Fruit fly (Drosophila melanogaster) whole organism, embryonic: ENCODE data around the gene CG12081.
A peak's percentile ranks its signal among the peaks of the same experiment; 100 is the strongest.

Experiments
- ATbp ChIP-seq: fragments of 200-800 bp; sonication (Bioruptor generic); optimal IDR thresholded peaks from 2 replicates; lab custom pipeline; 2017; ENCODE audit warnings: missing biosample characterization, mild to moderate bottlenecking, missing genetic modification characterization, missing genetic modification reagents
- CG10565 ChIP-seq: fragments of 200-800 bp; sonication (Bioruptor generic); optimal IDR thresholded peaks from 3 replicates; lab custom pipeline; 2016; ENCODE audit warnings: missing biosample characterization, mild to moderate bottlenecking, missing genetic modification characterization
- CG12391 ChIP-seq: fragments of 200-800 bp; sonication (Bioruptor generic); optimal IDR thresholded peaks from 3 replicates; lab custom pipeline; 2018; ENCODE audit warnings: missing biosample characterization, mild to moderate bottlenecking, missing genetic modification characterization, moderate library complexity
- CG13287 ChIP-seq: fragments of 200-800 bp; sonication (Bioruptor generic); IDR thresholded peaks from 2 replicates; pipeline ENCODE4 v1.3.6; 2022; ENCODE audit warnings: missing biosample characterization, missing genetic modification characterization; ENCODE audit not compliant: partially characterized antibody
- CG13775 ChIP-seq: fragments of 200-800 bp; sonication (Bioruptor generic); optimal IDR thresholded peaks from 3 replicates; lab custom pipeline; 2017; ENCODE audit warnings: missing biosample characterization, mild to moderate bottlenecking, missing genetic modification characterization
- CG13894 ChIP-seq: fragments of 200-800 bp; sonication (Bioruptor generic); optimal IDR thresholded peaks from 3 replicates; lab custom pipeline; 2018; ENCODE audit warnings: missing biosample characterization, mild to moderate bottlenecking, missing genetic modification characterization, moderate library complexity
- CG14014 ChIP-seq: fragments of 200-800 bp; sonication (Bioruptor generic); IDR thresholded peaks from 2 replicates; pipeline ENCODE4 v1.3.6; 2022; ENCODE audit warnings: missing biosample characterization, missing genetic modification characterization
- CG14965 ChIP-seq: fragments of 200-800 bp; sonication (Bioruptor generic); optimal IDR thresholded peaks from 2 replicates; lab custom pipeline; 2016; ENCODE audit warnings: missing biosample characterization, missing genetic modification characterization, borderline replicate concordance
- CG17328 ChIP-seq: fragments of 200-800 bp; sonication (Bioruptor generic); IDR thresholded peaks from 2 replicates; pipeline ENCODE4 v1.3.6; 2022; ENCODE audit warnings: missing biosample characterization, missing genetic modification characterization
- CG3407 ChIP-seq: fragments of 200-800 bp; sonication (Bioruptor generic); optimal IDR thresholded peaks from 2 replicates; lab custom pipeline; 2018; ENCODE audit warnings: missing biosample characterization, mild to moderate bottlenecking, missing genetic modification characterization
- CG4360 ChIP-seq: fragments of 200-800 bp; sonication (Bioruptor generic); IDR thresholded peaks from 2 replicates; pipeline ENCODE4 v1.3.6; 2022; ENCODE audit warnings: missing biosample characterization, missing genetic modification characterization
- CG7928 ChIP-seq: fragments of 200-800 bp; sonication (Bioruptor generic); optimal IDR thresholded peaks from 2 replicates; lab custom pipeline; 2017; ENCODE audit warnings: missing biosample characterization, mild to moderate bottlenecking, missing genetic modification characterization
- CG9727 ChIP-seq: fragments of 200-800 bp; sonication (Bioruptor generic); optimal IDR thresholded peaks from 3 replicates; lab custom pipeline; 2017; ENCODE audit warnings: missing biosample characterization, mild to moderate bottlenecking, missing genetic modification characterization
- Chrac-16 ChIP-seq: fragments of 200-800 bp; sonication (Bioruptor generic); optimal IDR thresholded peaks from 3 replicates; lab custom pipeline; 2016; ENCODE audit warnings: missing biosample characterization, missing genetic modification characterization
- CoRest ChIP-seq: fragments of 200-800 bp; sonication (Bioruptor generic); optimal IDR thresholded peaks from 3 replicates; lab custom pipeline; 2018; ENCODE audit warnings: missing biosample characterization, mild to moderate bottlenecking, missing genetic modification characterization, moderate library complexity
- D19A ChIP-seq: fragments of 200-800 bp; optimal IDR thresholded peaks from 3 replicates; lab custom pipeline; 2019; ENCODE audit warnings: missing biosample characterization, mild to moderate bottlenecking, missing genetic modification characterization, moderate library complexity
- D19B ChIP-seq: fragments of 200-800 bp; sonication (Bioruptor generic); optimal IDR thresholded peaks from 2 replicates; lab custom pipeline; 2017; ENCODE audit warnings: missing biosample characterization, mild to moderate bottlenecking, missing genetic modification characterization
- Dad ChIP-seq: fragments of 200-800 bp; sonication (Bioruptor generic); optimal IDR thresholded peaks from 3 replicates; lab custom pipeline; 2016; ENCODE audit warnings: missing biosample characterization, missing genetic modification characterization
- Dbx ChIP-seq: fragments of 200-800 bp; sonication (Bioruptor generic); IDR thresholded peaks from 3 replicates; pipeline ENCODE4 v1.3.6; 2022; ENCODE audit warnings: missing biosample characterization, missing genetic modification characterization
- Elba2 ChIP-seq: fragments of 200-800 bp; sonication (Bioruptor generic); optimal IDR thresholded peaks from 3 replicates; lab custom pipeline; 2016; ENCODE audit warnings: missing biosample characterization, missing genetic modification characterization
- Fer1 ChIP-seq: fragments of 200-800 bp; sonication (Bioruptor generic); optimal IDR thresholded peaks from 2 replicates; lab custom pipeline; 2017; ENCODE audit warnings: missing biosample characterization, mild to moderate bottlenecking, missing genetic modification characterization
- HHEX ChIP-seq: fragments of 200-800 bp; sonication (Bioruptor generic); optimal IDR thresholded peaks from 3 replicates; lab custom pipeline; 2017; ENCODE audit warnings: missing biosample characterization, mild to moderate bottlenecking, missing genetic modification characterization, missing genetic modification reagents
- HLH54F ChIP-seq: fragments of 200-800 bp; sonication (Bioruptor generic); optimal IDR thresholded peaks from 3 replicates; lab custom pipeline; 2016; ENCODE audit warnings: missing biosample characterization, missing genetic modification characterization
- Hr78 ChIP-seq, 2 experiments: fragments of 200-800 bp in 1 of 2; fragments of >200 bp in 1 of 2; sonication (Bioruptor generic) in 1 of 2; optimal IDR thresholded peaks; 2 replicates each; lab custom pipeline; 2017 to 2019; ENCODE audit warnings: missing biosample characterization in 2 of 2, missing genetic modification characterization in 2 of 2, mild to moderate bottlenecking in 1 of 2, moderate library complexity in 1 of 2
- Mad ChIP-seq: fragments of 200-800 bp; sonication (Bioruptor generic); optimal IDR thresholded peaks from 2 replicates; lab custom pipeline; 2016; ENCODE audit warnings: missing biosample characterization, missing genetic modification characterization
- Myb ChIP-seq: fragments of 200-800 bp; sonication (Bioruptor generic); optimal IDR thresholded peaks from 2 replicates; lab custom pipeline; 2016; ENCODE audit warnings: missing biosample characterization, missing genetic modification characterization
- Nf-YB ChIP-seq: fragments of 200-800 bp; sonication (Bioruptor generic); optimal IDR thresholded peaks from 3 replicates; lab custom pipeline; 2019; ENCODE audit warnings: missing biosample characterization, mild to moderate bottlenecking, missing genetic modification characterization, moderate library complexity
- Oaz ChIP-seq: fragments of 200-800 bp; sonication (Bioruptor generic); IDR thresholded peaks from 2 replicates; pipeline ENCODE4 v1.3.6; 2022; ENCODE audit warnings: missing biosample characterization, missing genetic modification characterization
- PHDP ChIP-seq: fragments of 200-800 bp; sonication (Bioruptor generic); optimal IDR thresholded peaks from 3 replicates; lab custom pipeline; 2018; ENCODE audit warnings: missing biosample characterization, mild to moderate bottlenecking, missing genetic modification characterization, moderate library complexity
- Trl ChIP-seq, 3 experiments: fragments of >200 bp in 2 of 3; fragments of 200-800 bp in 1 of 3; sonication (Bioruptor generic) in 1 of 3; optimal IDR thresholded peaks; 2 replicates in 1 of 3; 3 replicates in 2 of 3; lab custom pipeline; 2016 to 2017; ENCODE audit warnings: missing biosample characterization in 1 of 3, missing genetic modification characterization in 1 of 3
- ase ChIP-seq: fragments of 200-800 bp; sonication (Bioruptor generic); IDR thresholded peaks from 3 replicates; pipeline ENCODE4 v1.3.6; 2022; ENCODE audit warnings: missing biosample characterization, missing genetic modification characterization
- ash1 ChIP-seq: fragments of 200-800 bp; sonication (Bioruptor generic); optimal IDR thresholded peaks from 2 replicates; lab custom pipeline; 2018; ENCODE audit warnings: missing biosample characterization, mild to moderate bottlenecking, missing genetic modification characterization
- bigmax ChIP-seq: fragments of 200-800 bp; sonication (Bioruptor generic); optimal IDR thresholded peaks from 2 replicates; lab custom pipeline; 2018; ENCODE audit warnings: missing biosample characterization, mild to moderate bottlenecking, missing genetic modification characterization
- cg ChIP-seq: fragments of 200-800 bp; sonication (Bioruptor generic); optimal IDR thresholded peaks from 3 replicates; lab custom pipeline; 2019; ENCODE audit warnings: missing biosample characterization, mild to moderate bottlenecking, missing genetic modification characterization, moderate library complexity
- crol ChIP-seq: fragments of 200-800 bp; sonication (Bioruptor generic); IDR thresholded peaks from 2 replicates; pipeline ENCODE4 v1.3.6; 2022; ENCODE audit warnings: missing biosample characterization, missing genetic modification characterization
- dmrt99B ChIP-seq: fragments of 200-800 bp; sonication (Bioruptor generic); optimal IDR thresholded peaks from 2 replicates; lab custom pipeline; 2018; ENCODE audit warnings: missing biosample characterization, mild to moderate bottlenecking, missing genetic modification characterization, moderate library complexity
- fd102C ChIP-seq: fragments of 200-800 bp; sonication (Bioruptor generic); optimal IDR thresholded peaks from 2 replicates; lab custom pipeline; 2018; ENCODE audit warnings: missing biosample characterization, mild to moderate bottlenecking, missing genetic modification characterization, moderate library complexity
- gcm2 ChIP-seq: fragments of 200-800 bp; sonication (Bioruptor generic); optimal IDR thresholded peaks from 2 replicates; lab custom pipeline; 2016; ENCODE audit warnings: missing biosample characterization, missing genetic modification characterization
- gem ChIP-seq: fragments of 200-800 bp; sonication (Bioruptor generic); optimal IDR thresholded peaks from 2 replicates; lab custom pipeline; 2019; ENCODE audit warnings: missing biosample characterization, mild to moderate bottlenecking, missing genetic modification characterization, moderate library complexity
- grn ChIP-seq: fragments of 200-800 bp; sonication (Bioruptor generic); optimal IDR thresholded peaks from 3 replicates; lab custom pipeline; 2017; ENCODE audit warnings: missing biosample characterization, missing genetic modification characterization
- klu ChIP-seq: fragments of 200-800 bp; sonication (Bioruptor generic); IDR thresholded peaks from 2 replicates; pipeline ENCODE4 v1.3.6; 2022; ENCODE audit warnings: missing biosample characterization, missing genetic modification characterization
- lola ChIP-seq, 3 experiments: fragments of >200 bp in 2 of 3; fragments of 200-800 bp in 1 of 3; sonication (Bioruptor generic) in 1 of 3; optimal IDR thresholded peaks; 2 replicates each; lab custom pipeline; 2017 to 2019; ENCODE audit warnings: missing biosample characterization in 3 of 3, missing genetic modification characterization in 3 of 3, mild to moderate bottlenecking in 1 of 3, moderate library complexity in 1 of 3
- nerfin-1 ChIP-seq: fragments of 200-800 bp; sonication (Bioruptor generic); optimal IDR thresholded peaks from 3 replicates; lab custom pipeline; 2019; ENCODE audit warnings: missing biosample characterization, mild to moderate bottlenecking, missing genetic modification characterization, moderate library complexity
- nmo ChIP-seq: fragments of 200-800 bp; sonication (Bioruptor generic); optimal IDR thresholded peaks from 2 replicates; lab custom pipeline; 2018; ENCODE audit warnings: missing biosample characterization, mild to moderate bottlenecking, missing genetic modification characterization, moderate library complexity
- prd ChIP-seq, 3 experiments: fragments of >200 bp in 2 of 3; fragments of 200-800 bp in 1 of 3; sonication (Bioruptor generic) in 1 of 3; optimal IDR thresholded peaks in 2 of 3; IDR thresholded peaks in 1 of 3; 2 replicates in 2 of 3; 3 replicates in 1 of 3; pipeline versions ENCODE4 v1.3.6 to Lab custom; 2017 to 2022; ENCODE audit warnings: missing biosample characterization in 1 of 3, missing genetic modification characterization in 1 of 3
- rib ChIP-seq: fragments of 200-800 bp; sonication (Bioruptor generic); IDR thresholded peaks from 2 replicates; pipeline ENCODE4 v1.3.6; 2022; ENCODE audit warnings: missing biosample characterization, missing genetic modification characterization
- salm ChIP-seq: fragments of 200-800 bp; sonication (Bioruptor generic); optimal IDR thresholded peaks from 2 replicates; lab custom pipeline; 2018; ENCODE audit warnings: missing biosample characterization, mild to moderate bottlenecking, missing genetic modification characterization
- sc ChIP-seq, 3 experiments: fragments of >200 bp in 2 of 3; fragments of 200-800 bp in 1 of 3; sonication (Bioruptor generic) in 1 of 3; optimal IDR thresholded peaks; 2 replicates in 2 of 3; 3 replicates in 1 of 3; lab custom pipeline; 2017; ENCODE audit warnings: mild to moderate bottlenecking in 1 of 3, missing biosample characterization in 1 of 3, missing genetic modification characterization in 1 of 3, missing genetic modification reagents in 1 of 3
- stc ChIP-seq: fragments of 200-800 bp; sonication (Bioruptor generic); IDR thresholded peaks from 2 replicates; pipeline ENCODE4 v1.3.6; 2022; ENCODE audit warnings: missing biosample characterization, missing genetic modification characterization

Gene CG12081

DNA sequence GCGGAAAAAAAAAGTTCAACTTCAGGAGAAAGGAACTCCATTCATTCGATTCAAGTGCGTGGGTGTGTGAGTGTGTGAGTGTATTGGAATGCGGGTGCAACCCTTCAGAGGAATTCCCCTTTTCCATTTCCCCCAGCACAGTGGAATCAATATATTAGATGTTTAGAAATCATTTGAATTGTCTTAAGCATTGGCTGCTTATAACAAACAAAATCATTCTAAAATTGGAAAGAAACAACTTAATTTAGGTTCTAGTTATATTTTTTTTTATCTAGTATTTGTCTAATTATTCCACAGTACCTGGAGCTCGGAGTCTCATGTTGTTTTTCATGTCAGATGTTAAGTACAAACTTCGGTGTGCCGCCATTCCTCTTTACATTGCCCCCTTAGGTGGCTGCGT lies 49.6 kb upstream of the CG12081 start (continued):
- TF ChIP-seq Myb (no peak), prd (optimal IDR thresholded peaks at IDR 0.05; lab: Kevin White, UChicago) (no peak), prd (GFP tag; IDR thresholded peaks at IDR 0.05; lab: Robert Waterston, UW) (no peak), CG14965 (GFP tag; lab: Kevin White, UChicago) (no peak), cg (no peak), bigmax (GFP tag; lab: Kevin White, UChicago) (no peak), CG13775 (no peak), Dbx (GFP tag; lab: Robert Waterston, UW) (no peak), CG17328 (GFP tag; lab: Robert Waterston, UW) (peak; percentile 38; the same call in 1 of the 2 replicates), CG9727 (GFP tag; lab: Kevin White, UChicago) (no peak), salm (tag; lab: Kevin White, UChicago) (no peak), Elba2 (GFP tag; lab: Kevin White, UChicago) (no peak), sc (optimal IDR thresholded peaks at IDR 0.05; lab: Kevin White, UChicago) (no peak), sc (GFP tag; optimal IDR thresholded peaks at IDR 0.05; lab: Kevin White, UChicago) (no peak), grn (no peak), gcm2 (GFP tag; lab: Kevin White, UChicago) (no peak), Nf-YB (GFP tag; lab: Kevin White, UChicago) (no peak), CG4360 (GFP tag; lab: Robert Waterston, UW) (no peak), crol (GFP tag; lab: Robert Waterston, UW) (no peak), stc (GFP tag; lab: Robert Waterston, UW) (peak; percentile 30; the same call in 1 of the 2 replicates), Hr78 (GFP tag; optimal IDR thresholded peaks at IDR 0.05; lab: Kevin White, UChicago) (no peak), Dad (GFP tag; lab: Kevin White, UChicago) (no peak), D19A (tag; lab: Kevin White, UChicago) (peak; percentile 11), Mad (GFP tag; lab: Kevin White, UChicago) (no peak), fd102C (GFP tag; lab: Kevin White, UChicago) (no peak), Chrac-16 (no peak), CG3407 (GFP tag; lab: Kevin White, UChicago) (no peak), ase (GFP tag; lab: Robert Waterston, UW) (no peak), HHEX (GFP tag; lab: Kevin White, UChicago) (no peak), PHDP (tag; lab: Kevin White, UChicago) (peak; percentile 19), lola (GFP tag; optimal IDR thresholded peaks at IDR 0.05; lab: Kevin White, UChicago) (no peak), nmo (GFP tag; lab: Kevin White, UChicago) (peak; percentile 22), HLH54F (GFP tag; lab: Kevin White, UChicago) (no peak), klu (GFP tag; lab: Robert Waterston, UW) (no peak), Trl (optimal IDR thresholded peaks at IDR 0.05; lab: Kevin White, UChicago) (no peak), Trl (GFP tag; optimal IDR thresholded peaks at IDR 0.05; lab: Kevin White, UChicago) (no peak), nerfin-1 (tag; lab: Kevin White, UChicago) (peak; percentile 78), Fer1 (GFP tag; lab: Kevin White, UChicago) (peak; percentile 51), D19B (GFP tag; lab: Kevin White, UChicago) (no peak), ATbp (GFP tag; lab: Kevin White, UChicago) (no peak), CG13894 (tag; lab: Kevin White, UChicago) (no peak), CG10565 (no peak), Oaz (GFP tag; lab: Robert Waterston, UW) (0 out of 2 replicates have a peak, but pooled peaks have one; percentile 7), CG14014 (GFP tag; lab: Robert Waterston, UW) (no peak), CG12391 (peak; percentile 38), CG7928 (GFP tag; lab: Kevin White, UChicago) (no peak), ash1 (GFP tag; lab: Kevin White, UChicago) (no peak), dmrt99B (tag; lab: Kevin White, UChicago) (peak; percentile 65), gem (tag; lab: Kevin White, UChicago) (peak; percentile 43), CG13287 (GFP tag; lab: Robert Waterston, UW) (no peak), rib (GFP tag; lab: Robert Waterston, UW) (no peak), CoRest (no peak)
